Worm (Caenorhabditis elegans) whole organism, L1 larva: ENCODE measurements around the gene rpl-22.

ENCODE experiments used
- ama-1 ChIP-seq: fragments of 150-350 bp; optimal IDR thresholded peaks from 2 replicates; lab custom pipeline; 2014
- pax-3 ChIP-seq: fragments of 200-800 bp; sonication (Bioruptor generic); optimal IDR thresholded peaks from 2 replicates; lab custom pipeline; 2018; ENCODE audit warnings: mild to moderate bottlenecking, missing genetic modification characterization, moderate library complexity, missing compliant biosample characterization
- tbx-2 ChIP-seq: sonication (generic microtip); optimal IDR thresholded peaks from 2 replicates; lab custom pipeline; 2016; ENCODE audit warnings: missing genetic modification characterization, missing compliant biosample characterization
- ztf-4 ChIP-seq: fragments of 150-350 bp; optimal IDR thresholded peaks from 2 replicates; lab custom pipeline; 2014; ENCODE audit warnings: missing biosample characterization, missing genetic modification characterization

DNA sequence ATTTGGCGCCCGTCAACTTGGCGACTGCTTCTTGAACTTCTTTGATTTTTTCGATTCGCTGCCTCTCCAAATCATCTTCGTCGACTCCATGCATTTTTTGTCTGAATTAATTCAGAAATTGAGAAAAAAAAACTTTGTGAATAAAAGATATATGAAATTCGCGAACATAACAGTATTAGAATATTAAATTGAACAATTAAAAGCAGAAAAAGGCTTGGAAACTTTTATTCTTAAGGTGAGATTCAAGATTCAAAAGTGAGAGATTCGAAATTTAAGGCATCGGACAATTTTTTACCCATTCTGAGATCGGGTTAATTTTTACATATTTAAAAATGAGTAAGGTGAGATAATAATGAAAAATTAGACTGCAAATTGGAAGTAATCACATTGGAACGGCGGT lies 21.5 kb upstream of the rpl-22 start, which contains the start of gene F33G12.3:
- TF ChIP-seq tbx-2 (tag; lab: Kevin White, UChicago): no peak
- TF ChIP-seq ama-1: no peak
- no peak for TF ChIP-seq ztf-4
- TF ChIP-seq pax-3: no peak
